Worm (Caenorhabditis elegans): Measurements from ENCODE around the gene arrd-24.

ce11 chrX:14026893-14027292, 46.6 kb upstream of the arrd-24 start:
- TF ChIP-seq unc-55 (GFP tag; optimal IDR thresholded peaks at IDR 0.05), result no peak
- no peak for TF ChIP-seq F13H6.1 (tag; optimal IDR thresholded peaks at IDR 0.05)
- TF ChIP-seq crh-2 (tag; optimal IDR thresholded peaks at IDR 0.05), result no peak
- no peak for TF ChIP-seq ZK546.5 (tag; optimal IDR thresholded peaks at IDR 0.05)
- TF ChIP-seq unc-39 (tag; optimal IDR thresholded peaks at IDR 0.05), result no peak
- no peak for TF ChIP-seq ceh-82 (tag; optimal IDR thresholded peaks at IDR 0.05)
- TF ChIP-seq skn-1 (tag; optimal IDR thresholded peaks at IDR 0.05), result no peak
- TF ChIP-seq lin-13 (GFP tag; optimal IDR thresholded peaks at IDR 0.05), result no peak
- no peak for TF ChIP-seq ama-1 (optimal IDR thresholded peaks at IDR 0.05)

Data from whole organism, L2 larva.